Fruit fly (Drosophila melanogaster): ENCODE measurements around the gene Vml.

The Vml gene

dm6 chrX:2269822-2270556, 5.6 kb upstream of the Vml start (continued):
- TF ChIP-seq CG3919 (GFP tag; optimal IDR thresholded peaks at IDR 0.05) (no peak), Eip93F (GFP tag; optimal IDR thresholded peaks at IDR 0.05) (no peak), svp (GFP tag) (peak; percentile 68), CG6792 (GFP tag; optimal IDR thresholded peaks at IDR 0.05) (peak; percentile 44), Lpt (GFP tag; optimal IDR thresholded peaks at IDR 0.05) (peak; percentile 23), Sox15 (GFP tag; optimal IDR thresholded peaks at IDR 0.05) (peak; percentile 52), acj6 (GFP tag; optimal IDR thresholded peaks at IDR 0.05) (peak; percentile 55), CG7368 (GFP tag; optimal IDR thresholded peaks at IDR 0.05) (peak; percentile 20), achi (GFP tag; optimal IDR thresholded peaks at IDR 0.05) (peak; percentile 41), CG9139 (GFP tag; optimal IDR thresholded peaks at IDR 0.05) (no peak)

dm6 chrX:2270557-2270930, 5.1 kb upstream of the Vml start, which contains the start of gene CG2924:
CG2924 (minus strand) TSS chrX:2270761.
- no peak for TF ChIP-seq eg (GFP tag; IDR thresholded peaks at IDR 0.05)
- TF ChIP-seq esn (GFP tag; optimal IDR thresholded peaks at IDR 0.05), result peak; percentile 34
- peak; percentile 34 for TF ChIP-seq topi (GFP tag; optimal IDR thresholded peaks at IDR 0.05)
- TF ChIP-seq CG9139 (GFP tag; optimal IDR thresholded peaks at IDR 0.05), result no peak
- peak; percentile 33 for TF ChIP-seq CG3919 (GFP tag; optimal IDR thresholded peaks at IDR 0.05)
- peak; percentile 56 for TF ChIP-seq cyc (GFP tag; optimal IDR thresholded peaks at IDR 0.05)
- TF ChIP-seq achi (GFP tag; optimal IDR thresholded peaks at IDR 0.05), result no peak
- no peak for TF ChIP-seq Eip93F (GFP tag; optimal IDR thresholded peaks at IDR 0.05)
- TF ChIP-seq Ets21C (GFP tag; optimal IDR thresholded peaks at IDR 0.05), result peak; percentile 26
- TF ChIP-seq CG3032 (tag; optimal IDR thresholded peaks at IDR 0.05), result peak; percentile 11
- peak; percentile 57 for TF ChIP-seq CG31627 (GFP tag; optimal IDR thresholded peaks at IDR 0.05)
- TF ChIP-seq Eip78C (GFP tag), result peak; percentile 68
- peak; percentile 16; the same call in 1 of the 2 replicates for TF ChIP-seq CG15336 (GFP tag; IDR thresholded peaks at IDR 0.05)
- no peak for TF ChIP-seq CG6276 (GFP tag; optimal IDR thresholded peaks at IDR 0.05)
- peak; percentile 41 for TF ChIP-seq lz (GFP tag; optimal IDR thresholded peaks at IDR 0.05)
- TF ChIP-seq svp (GFP tag), result peak; percentile 50
- no peak for TF ChIP-seq fkh (GFP tag; optimal IDR thresholded peaks at IDR 0.05)
- no peak for TF ChIP-seq Hr38 (GFP tag; optimal IDR thresholded peaks at IDR 0.05)
- TF ChIP-seq CG11902 (GFP tag; optimal IDR thresholded peaks at IDR 0.05), result peak; percentile 12
- TF ChIP-seq pdm3 (GFP tag; optimal IDR thresholded peaks at IDR 0.05), result no peak
- TF ChIP-seq CG8319 (GFP tag; optimal IDR thresholded peaks at IDR 0.05), result no peak
- TF ChIP-seq CG16779 (tag; optimal IDR thresholded peaks at IDR 0.05), result no peak
- TF ChIP-seq CG1621 (tag; optimal IDR thresholded peaks at IDR 0.05), result peak; percentile 96
- TF ChIP-seq CG6163 (GFP tag; IDR thresholded peaks at IDR 0.05), result peak; percentile 21; the same call in 1 of the 3 replicates
- peak; percentile 11 for TF ChIP-seq Sox14 (GFP tag; optimal IDR thresholded peaks at IDR 0.05)
- TF ChIP-seq CG11294 (GFP tag; IDR thresholded peaks at IDR 0.05), result 0 out of 2 replicates have a peak, but pooled peaks have one; percentile 15

DNA sequence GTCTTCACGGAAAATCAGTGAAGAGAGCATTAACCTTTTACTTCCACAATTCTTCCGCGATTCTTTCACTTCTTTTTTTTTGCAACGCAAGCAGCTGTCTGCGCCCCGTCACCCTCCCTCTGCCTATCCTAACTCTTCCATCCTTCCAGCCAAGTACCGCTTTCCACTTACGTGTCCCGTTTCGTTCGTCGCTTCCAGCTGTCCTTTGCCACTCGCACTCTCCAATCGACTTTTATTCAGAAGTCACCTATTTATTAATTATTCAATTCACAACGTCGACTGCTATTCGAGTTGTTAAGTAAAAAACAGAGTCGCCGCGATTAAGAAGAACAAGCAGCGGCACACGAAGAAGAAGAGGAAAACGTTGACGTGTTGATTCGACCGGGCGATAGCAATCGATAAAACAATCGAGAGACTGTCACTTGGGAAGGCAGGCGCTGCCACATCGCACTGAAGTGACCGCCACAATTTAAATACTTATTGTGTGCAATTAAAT, 870 bp upstream of the Vml start, which contains the start of gene Grp170:
Gene Grp170 (minus strand): TSS at position 365 of the 496 bp plus-strand sequence.
- TF ChIP-seq Hr38 (GFP tag; optimal IDR thresholded peaks at IDR 0.05) (no peak), Blimp-1 (GFP tag; optimal IDR thresholded peaks at IDR 0.05) (no peak), ss (GFP tag; optimal IDR thresholded peaks at IDR 0.05) (peak in 1 of 2 experiments; percentile 46), CG6854 (GFP tag; optimal IDR thresholded peaks at IDR 0.05) (peak; percentile 16), Met (GFP tag; optimal IDR thresholded peaks at IDR 0.05) (no peak), Hr4 (GFP tag; optimal IDR thresholded peaks at IDR 0.05) (no peak), CG32006 (GFP tag; optimal IDR thresholded peaks at IDR 0.05) (no peak), CG10669 (GFP tag; optimal IDR thresholded peaks at IDR 0.05) (no peak), dsx (GFP tag; optimal IDR thresholded peaks at IDR 0.05; ENCODE audit: poor library complexity, severe bottlenecking) (peak; percentile 16), CG1621 (tag; optimal IDR thresholded peaks at IDR 0.05) (no peak), fkh (GFP tag; optimal IDR thresholded peaks at IDR 0.05) (peak; percentile 14), achi (GFP tag; optimal IDR thresholded peaks at IDR 0.05) (peak; percentile 99), Sox14 (GFP tag; optimal IDR thresholded peaks at IDR 0.05) (peak; percentile 0), Eip78C (GFP tag) (peak; percentile 54), CG6163 (GFP tag; IDR thresholded peaks at IDR 0.05) (no peak), spab (GFP tag; optimal IDR thresholded peaks at IDR 0.05) (no peak), CG11762 (GFP tag; optimal IDR thresholded peaks at IDR 0.05; ENCODE audit: insufficient read depth) (no peak), CG16779 (tag; optimal IDR thresholded peaks at IDR 0.05) (no peak), CG15336 (GFP tag; IDR thresholded peaks at IDR 0.05) (no peak), CG6808 (GFP tag; optimal IDR thresholded peaks at IDR 0.05) (peak; percentile 13)

Data from whole organism, prepupa.